Fruit fly (Drosophila melanogaster): ENCODE data around the gene CG13698.

dm6 chr3L:18083994-18084393 is 22.0 kb downstream of the CG13698 start:
- no peak for TF ChIP-seq usp (GFP tag; optimal IDR thresholded peaks at IDR 0.05)
- TF ChIP-seq CG11093 (GFP tag; IDR thresholded peaks at IDR 0.05), result no peak
- no peak for TF ChIP-seq h (optimal IDR thresholded peaks at IDR 0.05)
- no peak for TF ChIP-seq trh (GFP tag; optimal IDR thresholded peaks at IDR 0.05)
- no peak for TF ChIP-seq Deaf1 (tag; optimal IDR thresholded peaks at IDR 0.05)
- TF ChIP-seq tna (GFP tag; IDR thresholded peaks at IDR 0.05; ENCODE audit: partially characterized antibody), result no peak
